Worm (Caenorhabditis elegans): Measurements from ENCODE around the gene pms-2.

Gene pms-2

DNA sequence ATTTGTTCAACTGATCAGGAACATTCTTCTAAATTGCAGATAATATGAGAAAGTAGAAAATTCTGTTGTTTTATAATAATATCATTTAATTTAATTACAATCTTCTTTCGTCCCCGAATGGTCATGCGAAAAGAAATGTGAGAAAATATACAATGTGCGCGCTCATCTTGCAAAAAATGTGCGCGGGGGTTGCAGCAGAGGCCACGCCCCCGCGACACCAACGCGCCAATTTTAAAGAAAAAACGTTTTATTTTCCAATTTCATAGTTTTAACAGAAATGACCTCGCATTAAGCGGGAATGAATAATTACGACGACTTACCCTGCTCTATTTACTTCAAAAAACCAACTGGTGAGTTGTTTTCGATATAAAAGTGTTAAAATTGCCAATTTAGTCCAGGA, 40.1 kb upstream of the pms-2 start, which contains the start of gene sas-5 (continued):
- peak; percentile 40 for TF ChIP-seq rpc-1 (optimal IDR thresholded peaks at IDR 0.05)
- no peak for TF ChIP-seq rpc-1 (tag; optimal IDR thresholded peaks at IDR 0.05)
- no peak for TF ChIP-seq ztf-6 (GFP tag; IDR thresholded peaks at IDR 0.05)
- peak; percentile 88 for TF ChIP-seq snpc-3.4 (tag; optimal IDR thresholded peaks at IDR 0.05)
- TF ChIP-seq chd-7 (tag; optimal IDR thresholded peaks at IDR 0.05), result no peak
- peak; percentile 82 for TF ChIP-seq ceh-100 (GFP tag; IDR thresholded peaks at IDR 0.05)
- TF ChIP-seq Y56A3A.18 (GFP tag; IDR thresholded peaks at IDR 0.05), result peak; percentile 71; the same call in 1 of the 2 replicates
- TF ChIP-seq Y53F4B.3 (GFP tag; IDR thresholded peaks at IDR 0.05), result no peak
- TF ChIP-seq ztf-28 (GFP tag; IDR thresholded peaks at IDR 0.05), result no peak
- no peak for TF ChIP-seq unc-62 (GFP tag; optimal IDR thresholded peaks at IDR 0.05)

DNA sequence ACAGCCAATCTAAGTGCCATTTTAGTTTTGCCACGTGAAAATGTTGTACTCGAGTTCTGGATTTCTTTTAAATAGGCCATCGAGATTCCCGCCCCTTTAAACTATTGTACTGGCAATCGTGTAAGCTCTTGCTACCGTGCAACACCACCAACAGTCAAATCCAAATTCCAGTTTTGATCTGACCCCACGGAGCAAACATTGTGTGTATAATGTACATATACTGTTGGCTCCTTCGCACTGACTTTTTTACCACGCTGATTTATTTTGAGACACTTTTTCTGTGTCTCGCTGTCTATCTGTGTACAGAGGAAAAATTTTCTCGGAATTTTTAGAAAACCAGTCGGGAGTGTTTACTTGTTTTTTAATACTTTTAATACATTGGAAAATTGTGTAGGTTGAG, 39.6 kb upstream of the pms-2 start, which contains the start of gene piit-1:
Gene piit-1, minus strand, starts transcription at position 101 of the 400 bp plus-strand sequence.
- no peak for TF ChIP-seq F37B4.10 (GFP tag; IDR thresholded peaks at IDR 0.05)
- TF ChIP-seq ets-4 (GFP tag; optimal IDR thresholded peaks at IDR 0.05), result no peak
- TF ChIP-seq lir-1 (GFP tag; conservative IDR thresholded peaks at IDR 0.05), result no peak
- no peak for TF ChIP-seq nhr-120 (GFP tag; IDR thresholded peaks at IDR 0.05)
- TF ChIP-seq ztf-25 (GFP tag; IDR thresholded peaks at IDR 0.05), result no peak
- TF ChIP-seq chd-7 (tag; optimal IDR thresholded peaks at IDR 0.05), result no peak
- TF ChIP-seq F57C9.4 (tag; optimal IDR thresholded peaks at IDR 0.05), result no peak
- TF ChIP-seq F23B12.7 (tag; optimal IDR thresholded peaks at IDR 0.05; ENCODE audit: insufficient read depth), result no peak

DNA sequence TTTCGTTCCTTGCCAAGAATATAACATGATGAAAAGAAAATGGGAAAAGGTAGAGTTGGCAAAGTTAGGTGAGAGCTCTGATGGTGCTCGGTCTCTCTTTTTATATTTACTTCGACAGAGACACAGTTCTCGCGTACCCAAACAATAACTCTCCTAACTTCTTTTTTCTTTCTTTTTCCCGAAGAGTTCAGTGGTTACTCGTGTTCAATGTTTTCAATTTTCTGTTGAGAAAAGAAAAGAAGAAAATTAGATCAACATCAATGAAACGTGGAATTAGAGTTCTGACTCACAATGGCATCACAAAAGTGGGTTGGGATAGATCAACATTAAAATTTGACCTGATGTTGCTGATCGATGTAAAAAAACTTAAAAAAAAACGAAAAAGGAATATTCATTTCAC, 36.0 kb upstream of the pms-2 start, which contains the start of gene idpp-16:
Gene idpp-16, minus strand, starts transcription at position 101 of the 400 bp plus-strand sequence.
- TF ChIP-seq B0019.2 (GFP tag; conservative IDR thresholded peaks at IDR 0.05) (no peak), ceh-58 (GFP tag; IDR thresholded peaks at IDR 0.05) (no peak), lin-40 (tag; optimal IDR thresholded peaks at IDR 0.05) (no peak), F10E7.11 (tag; optimal IDR thresholded peaks at IDR 0.05) (no peak), let-526 (GFP tag; IDR thresholded peaks at IDR 0.05) (no peak), madf-10 (tag; optimal IDR thresholded peaks at IDR 0.05) (no peak), F49E8.2 (tag; optimal IDR thresholded peaks at IDR 0.05; ENCODE audit: insufficient read depth) (no peak), ztf-6 (GFP tag; IDR thresholded peaks at IDR 0.05) (no peak), D2030.7 (GFP tag; IDR thresholded peaks at IDR 0.05) (no peak), ceh-79 (tag; optimal IDR thresholded peaks at IDR 0.05) (no peak), nhr-179 (tag; optimal IDR thresholded peaks at IDR 0.05) (no peak), B0035.1 (tag; optimal IDR thresholded peaks at IDR 0.05) (no peak), C17E4.6 (GFP tag; IDR thresholded peaks at IDR 0.05) (no peak)

DNA sequence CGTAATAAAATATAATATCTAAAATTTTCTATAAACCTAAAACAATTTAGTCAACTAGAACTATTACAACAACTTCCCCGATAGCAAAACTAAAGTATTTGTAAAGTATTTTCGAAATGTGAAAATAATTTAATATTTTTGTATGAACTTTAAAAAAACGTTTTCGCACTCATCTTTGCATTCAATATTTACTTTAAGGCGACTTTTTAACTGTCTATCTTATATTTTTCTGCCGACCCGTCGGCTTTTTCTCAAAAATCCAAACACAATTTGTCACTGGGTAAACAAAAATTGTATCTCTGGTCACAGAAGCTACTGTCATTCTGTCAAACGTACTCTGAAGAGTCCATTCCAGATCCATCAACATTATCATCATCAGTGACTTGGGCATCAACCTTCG, 34.8 kb upstream of the pms-2 start:
- TF ChIP-seq Y56A3A.18 (GFP tag; IDR thresholded peaks at IDR 0.05) (no peak), F57C9.4 (tag; optimal IDR thresholded peaks at IDR 0.05) (no peak), ekl-4 (GFP tag; IDR thresholded peaks at IDR 0.05) (no peak), F22D6.2 (tag; optimal IDR thresholded peaks at IDR 0.05) (no peak), B0035.1 (tag; optimal IDR thresholded peaks at IDR 0.05) (no peak), die-1 (tag; optimal IDR thresholded peaks at IDR 0.05) (no peak), akir-1 (GFP tag; optimal IDR thresholded peaks at IDR 0.05) (no peak), ceh-79 (tag; optimal IDR thresholded peaks at IDR 0.05) (no peak), nhr-120 (GFP tag; IDR thresholded peaks at IDR 0.05) (no peak), lin-54 (GFP tag; optimal IDR thresholded peaks at IDR 0.05) (no peak), nfyb-1 (GFP tag; IDR thresholded peaks at IDR 0.05) (no peak), mcd-1 (GFP tag; IDR thresholded peaks at IDR 0.05) (no peak), atf-7 (tag; optimal IDR thresholded peaks at IDR 0.05) (no peak), egl-18 (GFP tag; IDR thresholded peaks at IDR 0.05) (no peak), xnd-1 (tag; optimal IDR thresholded peaks at IDR 0.05) (no peak), snpc-4 (GFP tag; optimal IDR thresholded peaks at IDR 0.05) (no peak), snpc-4 (tag; optimal IDR thresholded peaks at IDR 0.05) (no peak), ztf-25 (GFP tag; IDR thresholded peaks at IDR 0.05) (no peak)
